Worm (Caenorhabditis elegans) whole organism, young adult: Measurements from ENCODE around the gene nhr-243.

Experiments
- lag-1 ChIP-seq: fragments of 200-800 bp; sonication (Bioruptor generic); IDR thresholded peaks from 2 replicates; pipeline ENCODE4 v1.3.6; 2022; ENCODE audit warnings: missing genetic modification reagents, missing genetic modification characterization, missing compliant biosample characterization
- nhr-90 ChIP-seq: sonication (generic microtip); optimal IDR thresholded peaks from 2 replicates; lab custom pipeline; 2016; ENCODE audit warnings: missing genotype, mild to moderate bottlenecking, missing genetic modification characterization, missing compliant biosample characterization
- snpc-4 ChIP-seq, 5 experiments: fragments of 150-350 bp in 1 of 5; sonication (generic microtip) in 4 of 5; optimal IDR thresholded peaks; 2 replicates each; lab custom pipeline; 2014 to 2018; ENCODE audit warnings: missing genetic modification characterization in 5 of 5, missing biosample characterization in 3 of 5, antibody characterized with exemption in 2 of 5, mild to moderate bottlenecking in 2 of 5, missing compliant biosample characterization in 2 of 5, missing genotype in 2 of 5, moderate library complexity in 2 of 5, missing genetic modification reagents in 1 of 5

DNA sequence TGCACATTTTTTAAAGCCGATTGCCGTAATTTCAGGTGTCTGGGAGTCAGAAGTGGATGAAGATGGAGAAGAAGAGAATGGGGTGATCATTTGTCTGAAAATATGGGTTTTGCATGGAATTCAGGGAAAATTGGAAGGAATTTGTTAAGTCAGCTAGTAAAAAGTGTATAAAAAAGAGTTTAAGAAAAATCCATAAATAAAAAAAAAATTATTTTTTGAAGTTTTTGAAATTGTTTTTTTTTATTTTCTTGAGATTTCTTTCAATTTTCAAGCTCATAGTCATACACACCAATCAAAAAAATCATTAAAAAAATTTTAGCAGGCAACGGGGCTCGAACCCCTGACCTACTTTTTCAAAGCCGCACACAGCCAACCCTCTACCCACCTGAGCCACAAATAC is at the start of gene nhr-243:
- TF ChIP-seq nhr-90, result no peak
- TF ChIP-seq snpc-4 (GFP tag; optimal IDR thresholded peaks at IDR 0.05; lab: Kevin White, UChicago), result no peak
- TF ChIP-seq snpc-4 (tag; optimal IDR thresholded peaks at IDR 0.05; lab: Kevin White, UChicago), result no peak
- no peak for TF ChIP-seq lag-1 (GFP tag; lab: Robert Waterston, UW)
